Worm (Caenorhabditis elegans) whole organism, L4 larva: ENCODE measurements around the gene F55E10.1.

Source experiments
- F10B5.3 ChIP-seq: sonication (generic microtip); optimal IDR thresholded peaks from 2 replicates; lab custom pipeline; 2016; ENCODE audit warnings: mild to moderate bottlenecking, missing genetic modification characterization, missing compliant biosample characterization
- Y48G9A.11 ChIP-seq: fragments of 200-800 bp; sonication (Bioruptor generic); IDR thresholded peaks from 2 replicates; pipeline ENCODE4 v1.3.6; 2022; ENCODE audit warnings: missing genetic modification reagents, missing genetic modification characterization, missing compliant biosample characterization
- ZK546.5 ChIP-seq, 2 experiments: sonication (generic microtip); optimal IDR thresholded peaks; 2 replicates each; lab custom pipeline; 2017; ENCODE audit warnings: missing biosample characterization in 2 of 2, missing genetic modification characterization in 2 of 2
- aha-1 ChIP-seq: fragments of 150-350 bp; peaks from one replicate; lab custom pipeline; 2014; ENCODE audit warnings: missing biosample characterization, missing genetic modification characterization
- aly-2 ChIP-seq: sonication (generic microtip); optimal IDR thresholded peaks from 2 replicates; lab custom pipeline; 2018; ENCODE audit warnings: missing biosample characterization, missing genetic modification characterization
- ama-1 ChIP-seq: fragments of 150-350 bp; optimal IDR thresholded peaks from 2 replicates; lab custom pipeline; 2014; ENCODE audit warnings: inconsistent platforms, mixed read lengths
- arid-1 ChIP-seq: fragments of 200-800 bp; sonication (Bioruptor generic); conservative IDR thresholded peaks from 2 replicates; pipeline ENCODE4 v1.3.6; 2022; ENCODE audit warnings: missing genetic modification reagents, missing genetic modification characterization, missing compliant biosample characterization
- ceh-20 ChIP-seq: fragments of 200-800 bp; sonication (Bioruptor generic); IDR thresholded peaks from 2 replicates; pipeline ENCODE4 v1.3.6; 2022; ENCODE audit warnings: missing genetic modification reagents, missing genetic modification characterization, missing compliant biosample characterization
- ceh-32 ChIP-seq: sonication (generic microtip); optimal IDR thresholded peaks from 2 replicates; lab custom pipeline; 2016; ENCODE audit warnings: mild to moderate bottlenecking, missing genetic modification characterization, missing compliant biosample characterization; ENCODE audit not compliant: poor library complexity
- ceh-44 ChIP-seq: fragments of 200-800 bp; sonication (Bioruptor generic); IDR thresholded peaks from 2 replicates; pipeline ENCODE4 v1.3.6; 2022; ENCODE audit warnings: missing genetic modification reagents, missing genetic modification characterization, missing compliant biosample characterization
- ces-1 ChIP-seq: fragments of 150-350 bp; sonication (generic microtip); optimal IDR thresholded peaks from 4 replicates; lab custom pipeline; 2014; ENCODE audit warnings: missing biosample characterization, missing genetic modification reagents, missing genetic modification characterization
- cey-2 ChIP-seq: sonication (generic microtip); optimal IDR thresholded peaks from 3 replicates; lab custom pipeline; 2017; ENCODE audit warnings: missing genetic modification characterization, mild to moderate bottlenecking, missing compliant biosample characterization, antibody characterized with exemption, borderline replicate concordance; ENCODE audit not compliant: insufficient read depth
- ctbp-1 ChIP-seq: fragments of 200-800 bp; sonication (Bioruptor generic); IDR thresholded peaks from 2 replicates; pipeline ENCODE4 v1.3.6; 2022; ENCODE audit warnings: missing genetic modification reagents, missing genetic modification characterization, missing compliant biosample characterization
- daf-12 ChIP-seq: fragments of 150-350 bp; optimal IDR thresholded peaks from 2 replicates; lab custom pipeline; 2014; ENCODE audit warnings: missing biosample characterization, missing genetic modification reagents, missing genetic modification characterization
- daf-19 ChIP-seq: fragments of 200-800 bp; sonication (Bioruptor generic); conservative IDR thresholded peaks from 2 replicates; pipeline ENCODE4 v1.3.6; 2022; ENCODE audit warnings: missing genetic modification characterization, missing compliant biosample characterization
- daf-8 ChIP-seq: fragments of 200-800 bp; sonication (Bioruptor generic); IDR thresholded peaks from 2 replicates; pipeline ENCODE4 v1.3.6; 2022; ENCODE audit warnings: missing genetic modification characterization, missing compliant biosample characterization
- dmd-6 ChIP-seq: fragments of 200-800 bp; sonication (Bioruptor generic); IDR thresholded peaks from 2 replicates; pipeline ENCODE4 v1.3.6; 2022; ENCODE audit warnings: missing genetic modification reagents, missing genetic modification characterization, missing compliant biosample characterization
- dve-1 ChIP-seq: sonication (generic microtip); optimal IDR thresholded peaks from 2 replicates; lab custom pipeline; 2017; ENCODE audit warnings: antibody characterized with exemption, mild to moderate bottlenecking, missing genetic modification characterization, missing compliant biosample characterization; ENCODE audit not compliant: insufficient read depth
- fkh-10 ChIP-seq: fragments of 150-350 bp; optimal IDR thresholded peaks from 2 replicates; lab custom pipeline; 2014; ENCODE audit warnings: missing biosample characterization, missing genetic modification reagents, missing genetic modification characterization
- fos-1 ChIP-seq: fragments of 150-350 bp; optimal IDR thresholded peaks from 2 replicates; lab custom pipeline; 2014; ENCODE audit warnings: missing biosample characterization, missing genetic modification characterization
- gei-8 ChIP-seq: fragments of 200-800 bp; sonication (Bioruptor generic); optimal IDR thresholded peaks from 2 replicates; lab custom pipeline; 2018; ENCODE audit warnings: mild to moderate bottlenecking, missing genetic modification characterization, missing compliant biosample characterization
- hif-1 ChIP-seq, 2 experiments: sonication (generic microtip); optimal IDR thresholded peaks; 2 replicates each; lab custom pipeline; 2016 to 2017; ENCODE audit warnings: missing compliant biosample characterization in 2 of 2, missing genetic modification characterization in 2 of 2, missing genetic modification reagents in 2 of 2, missing genotype in 2 of 2, mild to moderate bottlenecking in 1 of 2
- hlh-11 ChIP-seq: fragments of 200-800 bp; sonication (Bioruptor generic); optimal IDR thresholded peaks from 2 replicates; lab custom pipeline; 2018; ENCODE audit warnings: mild to moderate bottlenecking, missing genetic modification characterization, missing compliant biosample characterization
- hlh-30 ChIP-seq: sonication (generic microtip); optimal IDR thresholded peaks from 2 replicates; lab custom pipeline; 2017; ENCODE audit warnings: antibody characterized with exemption, mild to moderate bottlenecking, missing genetic modification characterization, missing compliant biosample characterization; ENCODE audit not compliant: insufficient read depth
- hmg-1.1 ChIP-seq: fragments of 200-800 bp; sonication (Bioruptor generic); IDR thresholded peaks from 2 replicates; pipeline ENCODE4 v1.3.6; 2022; ENCODE audit warnings: missing genetic modification reagents, missing genetic modification characterization, missing compliant biosample characterization
- jun-1 ChIP-seq: fragments of 150-350 bp; optimal IDR thresholded peaks from 2 replicates; lab custom pipeline; 2014; ENCODE audit warnings: missing biosample characterization, missing genetic modification reagents, missing genetic modification characterization
- lin-1 ChIP-seq: fragments of 200-800 bp; sonication (Bioruptor generic); IDR thresholded peaks from 2 replicates; pipeline ENCODE4 v1.3.6; 2022; ENCODE audit warnings: missing genetic modification reagents, missing genetic modification characterization, missing compliant biosample characterization
- lir-3 ChIP-seq: sonication (generic microtip); optimal IDR thresholded peaks from 2 replicates; lab custom pipeline; 2016; ENCODE audit warnings: mild to moderate bottlenecking, missing genetic modification characterization, missing compliant biosample characterization
- lsy-2 ChIP-seq, 2 experiments: fragments of 150-350 bp in 1 of 2; sonication (generic microtip) in 1 of 2; optimal IDR thresholded peaks; 2 replicates each; lab custom pipeline; 2014 to 2017; ENCODE audit warnings: missing biosample characterization in 2 of 2, missing genetic modification characterization in 2 of 2
- madf-5 ChIP-seq, 2 experiments: fragments of 200-800 bp; sonication (Bioruptor generic); IDR thresholded peaks; 2 replicates each; pipeline ENCODE4 v1.3.6; 2022; ENCODE audit warnings: missing compliant biosample characterization in 2 of 2, missing genetic modification characterization in 2 of 2
- mdl-1 ChIP-seq, 2 experiments: fragments of 150-350 bp in 1 of 2; sonication (generic microtip) in 1 of 2; optimal IDR thresholded peaks; 2 replicates each; lab custom pipeline; 2014 to 2017; ENCODE audit warnings: missing biosample characterization in 2 of 2, missing genetic modification characterization in 2 of 2
- mep-1 ChIP-seq: fragments of 150-350 bp; sonication (generic microtip); optimal IDR thresholded peaks from 3 replicates; lab custom pipeline; 2014; ENCODE audit warnings: missing biosample characterization, missing genetic modification characterization
- mes-2 ChIP-seq: sonication (generic microtip); optimal IDR thresholded peaks from 2 replicates; lab custom pipeline; 2016; ENCODE audit warnings: missing genotype, mild to moderate bottlenecking, missing genetic modification characterization, missing compliant biosample characterization; ENCODE audit not compliant: poor library complexity, severe bottlenecking
- mxl-2 ChIP-seq: fragments of 200-800 bp; sonication (Bioruptor generic); conservative IDR thresholded peaks from 2 replicates; pipeline ENCODE4 v1.3.6; 2022; ENCODE audit warnings: missing genetic modification reagents, missing genetic modification characterization, missing compliant biosample characterization
- nhr-237 ChIP-seq: sonication (generic microtip); optimal IDR thresholded peaks from 2 replicates; lab custom pipeline; 2017; ENCODE audit warnings: missing biosample characterization, missing genetic modification characterization
- nhr-25 ChIP-seq: sonication (generic microtip); optimal IDR thresholded peaks from 2 replicates; lab custom pipeline; 2017; ENCODE audit warnings: missing genetic modification characterization, mild to moderate bottlenecking, missing compliant biosample characterization, antibody characterized with exemption, moderate library complexity, borderline replicate concordance; ENCODE audit not compliant: insufficient read depth
- nhr-41 ChIP-seq: fragments of 200-800 bp; sonication (Bioruptor generic); IDR thresholded peaks from 2 replicates; pipeline ENCODE4 v1.3.6; 2022; ENCODE audit warnings: missing genetic modification reagents, missing genetic modification characterization, missing compliant biosample characterization
- rbr-2 ChIP-seq: sonication (generic microtip); optimal IDR thresholded peaks from 2 replicates; lab custom pipeline; 2016; ENCODE audit warnings: missing genotype, missing genetic modification characterization, missing compliant biosample characterization
- sdz-12 ChIP-seq: fragments of 200-800 bp; sonication (Bioruptor generic); optimal IDR thresholded peaks from 2 replicates; lab custom pipeline; 2018; ENCODE audit warnings: mild to moderate bottlenecking, missing genetic modification characterization, missing compliant biosample characterization
- set-16 ChIP-seq: fragments of 200-800 bp; sonication (Bioruptor generic); IDR thresholded peaks from 2 replicates; pipeline ENCODE4 v1.3.6; 2022; ENCODE audit warnings: missing genetic modification reagents, missing genetic modification characterization, missing compliant biosample characterization
- snpc-1.2 ChIP-seq: fragments of 200-800 bp; sonication (Bioruptor generic); IDR thresholded peaks from 2 replicates; pipeline ENCODE4 v1.3.6; 2022; ENCODE audit warnings: missing genetic modification reagents, missing genetic modification characterization, missing compliant biosample characterization
- snpc-4 ChIP-seq: fragments of 150-350 bp; optimal IDR thresholded peaks from 2 replicates; lab custom pipeline; 2014; ENCODE audit warnings: missing biosample characterization, missing genetic modification characterization
- spr-1 ChIP-seq: sonication (generic microtip); optimal IDR thresholded peaks from 2 replicates; lab custom pipeline; 2016; ENCODE audit warnings: mild to moderate bottlenecking, missing genetic modification characterization, missing compliant biosample characterization
- tag-97 ChIP-seq: fragments of 200-800 bp; sonication (Bioruptor generic); IDR thresholded peaks from 2 replicates; pipeline ENCODE4 v1.3.6; 2022; ENCODE audit warnings: missing genetic modification characterization, missing compliant biosample characterization
- tra-1 ChIP-seq: fragments of 200-800 bp; sonication (Bioruptor generic); IDR thresholded peaks from 2 replicates; pipeline ENCODE4 v1.3.6; 2022; ENCODE audit warnings: missing genetic modification reagents, missing genetic modification characterization, missing compliant biosample characterization
- unc-62 ChIP-seq, 3 experiments: fragments of 150-350 bp in 1 of 3; sonication (generic microtip); optimal IDR thresholded peaks in 2 of 3; peaks in 1 of 3; 1 replicate in 1 of 3; 2 replicates in 2 of 3; lab custom pipeline; 2014 to 2017; ENCODE audit warnings: missing biosample characterization in 3 of 3, missing genetic modification characterization in 3 of 3, missing genetic modification reagents in 3 of 3, missing genotype in 1 of 3
- zfp-2 ChIP-seq: sonication (generic microtip); optimal IDR thresholded peaks from 2 replicates; lab custom pipeline; 2016; ENCODE audit warnings: mild to moderate bottlenecking, missing genetic modification characterization, missing compliant biosample characterization
- ztf-7 ChIP-seq: fragments of 150-350 bp; optimal IDR thresholded peaks from 2 replicates; lab custom pipeline; 2014; ENCODE audit warnings: missing biosample characterization, missing genetic modification characterization

The F55E10.1 gene

DNA sequence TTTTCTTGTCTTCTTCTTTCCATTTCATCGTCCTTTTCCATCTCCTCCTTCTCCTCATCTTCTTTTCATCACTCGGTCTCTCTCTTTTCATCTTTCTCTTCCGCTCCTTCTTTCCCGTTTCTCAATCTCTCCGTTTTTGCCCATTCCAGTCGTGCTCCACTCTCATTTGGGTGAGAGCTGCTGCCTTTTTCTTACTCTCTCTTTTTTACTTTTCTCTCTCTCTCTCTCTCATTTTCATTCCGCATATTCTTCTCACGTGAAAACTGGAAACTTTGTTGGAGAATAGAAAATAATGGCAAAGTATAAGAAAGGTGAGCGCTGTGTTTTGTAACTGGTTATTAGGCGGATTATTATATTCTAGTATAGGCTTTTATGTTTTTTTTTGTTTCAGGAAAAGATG lies 36.5 kb downstream of the F55E10.1 start, which contains the start of gene tbc-18:
tbc-18 (plus strand) TSS at position 246 of the 400 bp plus-strand sequence.
- TF ChIP-seq aha-1 (peak; percentile 79), arid-1 (0 out of 2 replicates have a peak, but pooled peaks have one; percentile 22), mes-2 (tag; lab: Kevin White, UChicago) (peak; percentile 40), jun-1 (tag; lab: Kevin White, UChicago) (no peak), ztf-7 (no peak), dve-1 (tag; lab: Kevin White, UChicago) (peak; percentile 27), zfp-2 (tag; lab: Kevin White, UChicago) (no peak), nhr-237 (no peak), hlh-30 (tag; lab: Kevin White, UChicago) (peak; percentile 61), set-16 (GFP tag; lab: Robert Waterston, UW) (no peak; the same call in 1 of the 2 replicates), fkh-10 (GFP tag; lab: Kevin White, UChicago) (peak; percentile 68), ces-1 (GFP tag; lab: Kevin White, UChicago) (peak; percentile 0), lin-1 (GFP tag; lab: Robert Waterston, UW) (no peak), daf-8 (GFP tag; lab: Robert Waterston, UW) (no peak), ama-1 (lab: Kevin White, UChicago) (no peak), hif-1 (tag; optimal IDR thresholded peaks at IDR 0.05; lab: Kevin White, UChicago) (peak in 1 of 2 experiments; percentile 41), dmd-6 (peak; percentile 38; the same call in 1 of the 2 replicates), lsy-2 (tag; optimal IDR thresholded peaks at IDR 0.05; lab: Kevin White, UChicago) (peak in 1 of 2 experiments; percentile 51), ctbp-1 (0 out of 2 replicates have a peak, but pooled peaks have one; percentile 23), unc-62 (GFP tag; optimal IDR thresholded peaks at IDR 0.05 in 1 of 2; lab: Kevin White, UChicago) (peak in 1 of 2 experiments; percentile 24), unc-62 (tag; optimal IDR thresholded peaks at IDR 0.05; lab: Kevin White, UChicago) (no peak), rbr-2 (tag; lab: Kevin White, UChicago) (peak; percentile 50), nhr-25 (no peak), gei-8 (GFP tag; lab: Kevin White, UChicago) (no peak), hmg-1.1 (peak; percentile 57; the same call in 1 of the 2 replicates), daf-19 (no peak), hlh-11 (peak; percentile 21), mep-1 (peak; percentile 67), mdl-1 (tag; optimal IDR thresholded peaks at IDR 0.05; lab: Kevin White, UChicago) (peak in 1 of 2 experiments; percentile 39)
- TF ChIP-seq, all 104 proteins: peak for 17

DNA sequence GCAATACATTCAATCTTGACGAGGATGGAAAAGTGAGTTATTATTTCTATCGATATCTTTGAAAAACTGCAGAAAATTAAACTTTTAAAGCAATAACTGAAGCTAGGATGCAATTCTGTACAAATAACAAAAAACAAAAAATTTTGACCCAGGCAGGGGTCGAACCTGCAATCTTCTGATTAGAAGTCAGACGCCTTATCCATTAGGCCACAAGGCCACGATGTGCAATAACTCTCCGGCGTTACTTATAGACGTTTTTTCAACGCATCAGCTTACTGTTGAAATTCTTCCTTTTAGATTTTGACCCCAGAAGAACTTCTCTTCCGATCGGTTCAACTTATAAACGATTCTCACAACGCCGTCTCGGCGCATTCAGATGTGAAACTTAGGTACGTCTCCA lies 39.9 kb downstream of the F55E10.1 start:
- TF ChIP-seq snpc-1.2 (GFP tag; lab: Robert Waterston, UW) (peak; percentile 87), ctbp-1 (no peak), fos-1 (tag; lab: Kevin White, UChicago) (no peak), aha-1 (peak; percentile 27), ceh-20 (GFP tag; lab: Robert Waterston, UW) (0 out of 2 replicates have a peak, but pooled peaks have one; percentile 10), lin-1 (GFP tag; lab: Robert Waterston, UW) (peak; percentile 47; the same call in 1 of the 2 replicates), ceh-44 (GFP tag; lab: Robert Waterston, UW) (peak; percentile 67; the same call in 1 of the 2 replicates), cey-2 (tag; lab: Kevin White, UChicago) (no peak), F10B5.3 (tag; lab: Kevin White, UChicago) (no peak), nhr-41 (GFP tag; lab: Robert Waterston, UW) (peak; percentile 43; the same call in 1 of the 2 replicates), ZK546.5 (tag; optimal IDR thresholded peaks at IDR 0.05; lab: Kevin White, UChicago) (no peak), rbr-2 (tag; lab: Kevin White, UChicago) (peak; percentile 13), snpc-4 (tag; lab: Kevin White, UChicago) (no peak), lir-3 (tag; lab: Kevin White, UChicago) (peak; percentile 17), aly-2 (no peak), sdz-12 (GFP tag; lab: Kevin White, UChicago) (no peak), mxl-2 (GFP tag; lab: Robert Waterston, UW) (peak; percentile 66), tra-1 (GFP tag; lab: Robert Waterston, UW) (peak; percentile 85), daf-12 (tag; lab: Kevin White, UChicago) (no peak), madf-5 (GFP tag; IDR thresholded peaks at IDR 0.05; lab: Robert Waterston, UW) (peak; percentile 70 to 78; a peak in 3 of 4 replicates), Y48G9A.11 (GFP tag; lab: Robert Waterston, UW) (peak; percentile 70), nhr-25 (no peak), mes-2 (tag; lab: Kevin White, UChicago) (peak; percentile 62), tag-97 (GFP tag; lab: Robert Waterston, UW) (no peak), spr-1 (tag; lab: Kevin White, UChicago) (no peak), ceh-32 (tag; lab: Kevin White, UChicago) (no peak)
